Worm (Caenorhabditis elegans): ENCODE measurements around the gene T07D3.2.

T07D3.2 gene

ce11 chrII:950374-950773, 48.6 kb downstream of the T07D3.2 start (continued):
- TF ChIP-seq daf-19 (GFP tag; conservative IDR thresholded peaks at IDR 0.05), result no peak

DNA sequence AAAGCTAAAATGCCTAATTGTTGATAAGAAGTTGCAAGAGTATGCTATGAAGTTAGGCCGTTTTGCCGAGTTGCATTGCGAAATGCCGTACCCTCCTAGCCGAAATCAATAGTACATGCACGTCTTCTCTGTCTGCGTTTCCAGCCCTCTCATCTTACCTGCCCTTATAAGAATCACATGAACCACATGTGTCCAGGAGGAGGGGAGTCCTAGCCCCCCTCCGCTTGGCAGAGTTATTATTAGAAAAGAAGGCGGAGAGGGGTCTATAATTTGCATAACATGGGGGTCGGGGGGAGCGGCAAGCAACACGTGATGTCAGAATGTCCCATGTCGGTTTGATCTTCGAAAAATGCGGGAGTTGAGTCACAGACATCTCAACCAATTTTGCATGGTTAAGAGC, 51.3 kb downstream of the T07D3.2 start:
- no peak for TF ChIP-seq lin-13 (GFP tag; optimal IDR thresholded peaks at IDR 0.05)
- TF ChIP-seq unc-130 (GFP tag; optimal IDR thresholded peaks at IDR 0.05), result no peak
- no peak for TF ChIP-seq lim-7 (GFP tag; IDR thresholded peaks at IDR 0.05)
- TF ChIP-seq zip-2 (tag; optimal IDR thresholded peaks at IDR 0.05), result no peak
- no peak for TF ChIP-seq nhr-41 (GFP tag; IDR thresholded peaks at IDR 0.05)
- no peak for TF ChIP-seq dmd-9 (GFP tag; IDR thresholded peaks at IDR 0.05)
- no peak for TF ChIP-seq nhr-28 (tag; optimal IDR thresholded peaks at IDR 0.05)
- TF ChIP-seq ama-1 (optimal IDR thresholded peaks at IDR 0.05), result no peak
- no peak for TF ChIP-seq ztf-7 (tag; optimal IDR thresholded peaks at IDR 0.05)
- no peak for TF ChIP-seq egl-27 (tag; optimal IDR thresholded peaks at IDR 0.05)
- no peak for TF ChIP-seq lin-15B (tag; optimal IDR thresholded peaks at IDR 0.05)
- TF ChIP-seq pqm-1 (tag; optimal IDR thresholded peaks at IDR 0.05), result no peak
- no peak for TF ChIP-seq mes-2 (tag; optimal IDR thresholded peaks at IDR 0.05; ENCODE audit: poor library complexity, severe bottlenecking)
- TF ChIP-seq lin-38 (GFP tag; IDR thresholded peaks at IDR 0.05), result no peak
- no peak for TF ChIP-seq fkh-10 (GFP tag; optimal IDR thresholded peaks at IDR 0.05)
- no peak for TF ChIP-seq fos-1 (tag; optimal IDR thresholded peaks at IDR 0.05)
- no peak for TF ChIP-seq cey-2 (tag; optimal IDR thresholded peaks at IDR 0.05; ENCODE audit: borderline replicate concordance, insufficient read depth)

Data from whole organism, L4 larva.